Worm (Caenorhabditis elegans): ENCODE data around the gene F31F6.2.

Gene F31F6.2

DNA sequence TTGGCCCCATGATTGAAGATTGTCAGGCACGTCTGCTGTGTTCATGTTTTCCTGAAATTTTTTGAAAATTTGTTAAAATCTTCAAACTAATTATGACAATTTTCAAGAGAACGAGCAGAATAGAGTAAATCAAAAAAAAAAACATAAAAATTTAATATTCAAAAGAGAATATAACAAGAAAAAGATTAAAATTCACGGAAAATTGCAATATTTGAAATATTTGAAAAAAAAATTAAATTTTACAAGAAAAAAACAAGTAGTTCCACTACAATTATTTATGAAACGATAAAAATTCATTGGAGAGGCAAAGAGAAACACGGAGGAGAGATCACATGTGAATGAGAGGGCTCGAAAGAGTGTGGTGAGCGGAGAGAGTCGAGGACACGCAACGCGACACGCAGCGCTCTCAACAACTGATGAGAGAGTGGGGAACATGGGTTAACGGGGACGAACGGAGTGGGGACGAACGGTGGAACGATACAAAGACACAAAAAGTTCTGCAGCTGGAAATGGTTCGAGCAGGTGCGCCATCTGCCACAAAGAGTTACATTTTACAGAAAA lies 47.1 kb downstream of the F31F6.2 start, which contains the start of gene mbk-1 (continued):
- TF ChIP-seq nhr-11 (tag; optimal IDR thresholded peaks at IDR 0.05) (no peak), snpc-4 (tag; optimal IDR thresholded peaks at IDR 0.05) (peak; percentile 12), C34F6.9 (tag; optimal IDR thresholded peaks at IDR 0.05) (peak; percentile 84), nhr-129 (tag; optimal IDR thresholded peaks at IDR 0.05) (peak; percentile 53), lin-11 (tag; optimal IDR thresholded peaks at IDR 0.05) (peak; percentile 78), F13H6.1 (tag; optimal IDR thresholded peaks at IDR 0.05) (peak; percentile 77), alr-1 (tag; optimal IDR thresholded peaks at IDR 0.05) (no peak), Y55F3AM.14 (GFP tag; optimal IDR thresholded peaks at IDR 0.05) (no peak), sem-4 (tag; optimal IDR thresholded peaks at IDR 0.05) (peak; percentile 15), nhr-23 (tag; optimal IDR thresholded peaks at IDR 0.05) (no peak), sma-9 (GFP tag; optimal IDR thresholded peaks at IDR 0.05) (peak; percentile 78), sma-9 (tag; optimal IDR thresholded peaks at IDR 0.05) (no peak), blmp-1 (tag; optimal IDR thresholded peaks at IDR 0.05; ENCODE audit: insufficient read depth) (peak; percentile 10), crh-2 (tag; optimal IDR thresholded peaks at IDR 0.05) (peak; percentile 91), aly-2 (tag; optimal IDR thresholded peaks at IDR 0.05) (no peak)

DNA sequence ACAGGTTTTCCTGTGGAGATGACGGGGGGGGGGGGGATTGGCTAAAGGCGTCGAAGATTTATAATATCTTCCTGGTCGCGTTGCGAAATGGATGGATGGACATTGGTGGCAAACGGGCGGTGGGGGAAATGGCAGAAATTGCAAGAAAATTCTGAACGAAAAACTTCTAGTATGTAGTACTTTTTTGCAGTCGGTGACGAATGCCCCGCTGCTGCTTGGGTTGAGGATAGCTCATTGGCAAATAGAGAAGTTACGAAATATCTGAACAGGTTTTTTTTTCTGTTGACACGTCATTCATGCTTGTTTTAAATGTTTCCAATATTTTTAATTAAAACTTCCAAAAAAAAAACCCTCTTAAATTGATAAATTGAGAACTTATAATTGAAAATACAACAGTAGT lies 52.2 kb downstream of the F31F6.2 start:
- TF ChIP-seq dmd-4 (tag; optimal IDR thresholded peaks at IDR 0.05) (no peak), lin-13 (GFP tag; optimal IDR thresholded peaks at IDR 0.05) (peak; percentile 13)

All from whole organism, L2 larva.